Fruit fly (Drosophila melanogaster) whole organism, pupa: ENCODE measurements around the gene CG9101.

ENCODE experiments used
- CG10348 ChIP-seq: fragments of 200-800 bp; sonication (Bioruptor generic); IDR thresholded peaks from 2 replicates; pipeline ENCODE4 v1.3.6; 2022; ENCODE audit warnings: missing biosample characterization, missing genetic modification characterization
- CG12605 ChIP-seq: fragments of 200-800 bp; sonication (Bioruptor generic); IDR thresholded peaks from 2 replicates; pipeline ENCODE4 v1.3.6; 2022; ENCODE audit warnings: missing biosample characterization, missing genetic modification characterization
- CG13204 ChIP-seq: fragments of 200-800 bp; sonication (Bioruptor generic); optimal IDR thresholded peaks from 2 replicates; lab custom pipeline; 2018; ENCODE audit warnings: missing biosample characterization, mild to moderate bottlenecking, missing genetic modification characterization, moderate library complexity
- CG14655 ChIP-seq: fragments of 200-800 bp; sonication (Bioruptor generic); optimal IDR thresholded peaks from 3 replicates; lab custom pipeline; 2017; ENCODE audit warnings: mild to moderate bottlenecking, missing biosample characterization, missing genetic modification reagents, missing genetic modification characterization
- CG15710 ChIP-seq: fragments of 200-800 bp; sonication (Bioruptor generic); optimal IDR thresholded peaks from 2 replicates; lab custom pipeline; 2018; ENCODE audit warnings: missing biosample characterization, mild to moderate bottlenecking, missing genetic modification characterization, moderate library complexity
- CG17806 ChIP-seq: fragments of 200-800 bp; sonication (Bioruptor generic); optimal IDR thresholded peaks from 2 replicates; lab custom pipeline; 2018; ENCODE audit warnings: missing biosample characterization, mild to moderate bottlenecking, missing genetic modification characterization, moderate library complexity
- CG32121 ChIP-seq: fragments of 200-800 bp; sonication (Bioruptor generic); IDR thresholded peaks from 2 replicates; pipeline ENCODE4 v1.3.6; 2022; ENCODE audit warnings: missing biosample characterization, missing genetic modification characterization
- CG34367 ChIP-seq: fragments of 200-800 bp; sonication (Bioruptor generic); optimal IDR thresholded peaks from 2 replicates; lab custom pipeline; 2018; ENCODE audit warnings: missing biosample characterization, mild to moderate bottlenecking, missing genetic modification characterization
- CG4496 ChIP-seq: fragments of 200-800 bp; sonication (Bioruptor generic); IDR thresholded peaks from 3 replicates; pipeline ENCODE4 v1.3.6; 2022; ENCODE audit warnings: missing biosample characterization, missing genetic modification characterization
- CG8159 ChIP-seq: fragments of 200-800 bp; sonication (Bioruptor generic); optimal IDR thresholded peaks from 3 replicates; lab custom pipeline; 2018; ENCODE audit warnings: missing biosample characterization, mild to moderate bottlenecking, missing genetic modification characterization, moderate library complexity
- CG8301 ChIP-seq: fragments of 200-800 bp; sonication (Bioruptor generic); optimal IDR thresholded peaks from 2 replicates; lab custom pipeline; 2018; ENCODE audit warnings: missing biosample characterization, mild to moderate bottlenecking, missing genetic modification characterization
- CG9948 ChIP-seq: fragments of 200-800 bp; sonication (Bioruptor generic); optimal IDR thresholded peaks from 2 replicates; lab custom pipeline; 2018; ENCODE audit warnings: missing biosample characterization, mild to moderate bottlenecking, missing genetic modification characterization, moderate library complexity
- D1 ChIP-seq: fragments of 200-800 bp; sonication (Bioruptor generic); optimal IDR thresholded peaks from 2 replicates; lab custom pipeline; 2018; ENCODE audit warnings: missing biosample characterization, mild to moderate bottlenecking, missing genetic modification characterization, moderate library complexity
- EcR ChIP-seq: fragments of 200-800 bp; sonication (Bioruptor generic); optimal IDR thresholded peaks from 3 replicates; lab custom pipeline; 2019; ENCODE audit warnings: missing biosample characterization, missing genetic modification characterization, mild to moderate bottlenecking, moderate library complexity, missing genetic modification reagents
- Ets98B ChIP-seq: fragments of 200-800 bp; sonication (Bioruptor generic); IDR thresholded peaks from 2 replicates; pipeline ENCODE4 v1.3.6; 2022; ENCODE audit warnings: missing biosample characterization, missing genetic modification characterization
- Pif1A ChIP-seq: fragments of 200-800 bp; sonication (Bioruptor generic); optimal IDR thresholded peaks from 3 replicates; lab custom pipeline; 2016; ENCODE audit warnings: missing biosample characterization, missing genetic modification characterization
- Pif1B ChIP-seq: fragments of 200-800 bp; sonication (Bioruptor generic); optimal IDR thresholded peaks from 3 replicates; lab custom pipeline; 2016; ENCODE audit warnings: missing biosample characterization, missing genetic modification characterization
- Snoo ChIP-seq: fragments of 200-800 bp; sonication (Bioruptor generic); optimal IDR thresholded peaks from 3 replicates; lab custom pipeline; 2017; ENCODE audit warnings: missing biosample characterization, mild to moderate bottlenecking, missing genetic modification characterization, inconsistent platforms
- fd96Ca ChIP-seq: fragments of 200-800 bp; sonication (Bioruptor generic); IDR thresholded peaks from 3 replicates; pipeline ENCODE4 v1.3.6; 2022; ENCODE audit warnings: missing biosample characterization, missing genetic modification characterization
- gl ChIP-seq: fragments of 200-800 bp; sonication (Bioruptor generic); optimal IDR thresholded peaks from 2 replicates; lab custom pipeline; 2018; ENCODE audit warnings: missing biosample characterization, mild to moderate bottlenecking, missing genetic modification characterization
- rn ChIP-seq: fragments of 200-800 bp; sonication (Bioruptor generic); IDR thresholded peaks from 2 replicates; pipeline ENCODE4 v1.3.6; 2022; ENCODE audit warnings: missing biosample characterization, missing genetic modification characterization

Gene CG9101

DNA sequence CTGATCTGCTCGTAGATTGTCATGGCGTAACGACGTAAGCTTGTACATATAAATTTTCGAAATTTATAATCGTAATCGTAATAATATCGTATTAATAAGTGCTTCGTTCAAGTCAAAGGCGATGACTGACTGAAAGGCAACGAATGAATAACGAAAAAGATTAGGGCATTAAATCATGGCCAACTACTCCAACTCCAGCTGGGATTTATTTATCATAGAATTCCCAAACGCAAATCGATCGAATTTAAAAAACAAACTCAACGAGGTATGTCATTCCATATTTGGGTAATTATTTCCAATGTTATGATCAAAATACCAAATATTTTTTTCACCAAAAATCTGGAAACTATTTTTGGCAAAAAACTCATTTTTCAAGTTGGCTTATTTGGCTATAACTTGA lies 8.6 kb downstream of the CG9101 start, which contains the start of gene CG43075:
TSS of gene CG43075 (minus strand) at position 101 of the 400 bp plus-strand sequence.
- no peak for TF ChIP-seq EcR
- TF ChIP-seq fd96Ca: no peak
- no peak for TF ChIP-seq CG10348 (GFP tag; lab: Robert Waterston, UW)
- no peak for TF ChIP-seq CG13204
- TF ChIP-seq Pif1A: no peak
- TF ChIP-seq rn (GFP tag; lab: Robert Waterston, UW): no peak
- no peak for TF ChIP-seq CG17806
- no peak for TF ChIP-seq CG12605 (GFP tag; lab: Robert Waterston, UW)
- no peak for TF ChIP-seq CG8301 (tag; lab: Kevin White, UChicago)
- no peak for TF ChIP-seq Pif1B (GFP tag; lab: Kevin White, UChicago)
- no peak for TF ChIP-seq CG34367 (tag; lab: Kevin White, UChicago)
- no peak for TF ChIP-seq Ets98B
- no peak for TF ChIP-seq gl (tag; lab: Kevin White, UChicago)
- TF ChIP-seq CG9948: no peak
- TF ChIP-seq CG32121 (GFP tag; lab: Robert Waterston, UW): no peak

dm6 chrX:15216048-15216447 lies 13.6 kb downstream of the CG9101 start:
- TF ChIP-seq EcR: no peak
- 0 out of 3 replicates have a peak, but pooled peaks have one; percentile 32 for TF ChIP-seq fd96Ca
- no peak for TF ChIP-seq D1 (tag; lab: Kevin White, UChicago)
- TF ChIP-seq CG4496 (GFP tag; lab: Robert Waterston, UW): no peak
- TF ChIP-seq CG8301 (tag; lab: Kevin White, UChicago): no peak
- peak; percentile 2 for TF ChIP-seq CG14655 (GFP tag; lab: Kevin White, UChicago)
- no peak for TF ChIP-seq CG13204
- TF ChIP-seq CG8159 (tag; lab: Kevin White, UChicago): peak; percentile 19

DNA sequence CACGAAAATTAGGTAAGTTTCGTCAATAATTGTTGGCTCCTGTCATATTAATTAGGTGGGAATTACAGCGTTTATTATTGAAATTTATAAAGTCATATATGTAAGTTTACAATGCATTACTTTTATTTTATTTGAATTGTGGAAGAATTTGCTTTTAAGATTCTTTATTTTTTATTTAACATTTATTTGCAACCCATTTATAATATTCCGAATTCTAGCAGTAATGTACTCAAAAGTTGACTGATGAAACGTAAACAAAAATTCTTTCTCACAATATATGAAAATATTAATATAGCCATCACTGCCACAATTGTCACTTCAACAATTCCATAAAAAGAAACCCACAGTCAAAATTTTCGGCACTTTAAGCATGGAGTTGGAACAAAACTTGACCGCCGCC lies 19.6 kb downstream of the CG9101 start, which contains the start of gene CG5662:
TSS of gene CG5662 (plus strand) at position 301 of the 400 bp plus-strand sequence.
- TF ChIP-seq CG17806 (no peak), CG15710 (tag; lab: Kevin White, UChicago) (no peak), CG4496 (GFP tag; lab: Robert Waterston, UW) (no peak), fd96Ca (no peak), Pif1B (GFP tag; lab: Kevin White, UChicago) (no peak), CG13204 (no peak), Snoo (tag; lab: Kevin White, UChicago) (no peak), rn (GFP tag; lab: Robert Waterston, UW) (no peak), Ets98B (no peak), CG10348 (GFP tag; lab: Robert Waterston, UW) (no peak), CG32121 (GFP tag; lab: Robert Waterston, UW) (no peak), CG8301 (tag; lab: Kevin White, UChicago) (no peak), CG14655 (GFP tag; lab: Kevin White, UChicago) (no peak), gl (tag; lab: Kevin White, UChicago) (no peak), CG12605 (GFP tag; lab: Robert Waterston, UW) (no peak), Pif1A (no peak)

DNA sequence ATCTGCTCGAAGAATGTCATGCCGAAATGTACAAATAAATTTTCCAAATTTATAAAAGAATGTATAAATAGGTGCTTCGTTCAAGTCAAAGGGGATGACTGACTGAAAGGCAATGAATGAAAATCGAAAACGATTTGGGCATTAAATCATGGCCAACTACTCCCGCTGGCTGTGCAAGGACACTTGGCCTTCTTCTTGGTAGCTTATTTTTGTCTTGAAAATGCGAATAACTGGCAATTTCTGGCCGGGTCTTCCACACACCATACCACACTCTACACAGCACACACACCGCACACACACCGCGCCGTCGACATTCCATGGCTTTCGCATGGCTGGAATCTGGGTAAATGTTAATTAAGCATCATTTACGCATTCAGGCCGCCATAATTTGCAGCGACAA lies 23.1 kb downstream of the CG9101 start, which contains the start of gene CG32588:
TSS of gene CG32588 (minus strand) at position 101 of the 400 bp plus-strand sequence.
- TF ChIP-seq CG8301 (tag; lab: Kevin White, UChicago) (no peak), CG34367 (tag; lab: Kevin White, UChicago) (no peak), CG15710 (tag; lab: Kevin White, UChicago) (no peak), fd96Ca (no peak), rn (GFP tag; lab: Robert Waterston, UW) (no peak), EcR (no peak), Pif1A (no peak), CG12605 (GFP tag; lab: Robert Waterston, UW) (no peak), CG9948 (no peak), CG8159 (tag; lab: Kevin White, UChicago) (no peak), CG17806 (no peak), CG4496 (GFP tag; lab: Robert Waterston, UW) (no peak), D1 (tag; lab: Kevin White, UChicago) (no peak), gl (tag; lab: Kevin White, UChicago) (no peak), Pif1B (GFP tag; lab: Kevin White, UChicago) (no peak), Ets98B (no peak), CG13204 (no peak), CG32121 (GFP tag; lab: Robert Waterston, UW) (no peak)

dm6 chrX:15203634-15204033 lies 26.0 kb downstream of the CG9101 start:
- no peak for TF ChIP-seq EcR
- no peak for TF ChIP-seq Pif1A
- no peak for TF ChIP-seq rn (GFP tag; lab: Robert Waterston, UW)
- no peak for TF ChIP-seq CG8301 (tag; lab: Kevin White, UChicago)
- TF ChIP-seq CG9948: no peak
- TF ChIP-seq fd96Ca: no peak
- no peak for TF ChIP-seq CG8159 (tag; lab: Kevin White, UChicago)

DNA sequence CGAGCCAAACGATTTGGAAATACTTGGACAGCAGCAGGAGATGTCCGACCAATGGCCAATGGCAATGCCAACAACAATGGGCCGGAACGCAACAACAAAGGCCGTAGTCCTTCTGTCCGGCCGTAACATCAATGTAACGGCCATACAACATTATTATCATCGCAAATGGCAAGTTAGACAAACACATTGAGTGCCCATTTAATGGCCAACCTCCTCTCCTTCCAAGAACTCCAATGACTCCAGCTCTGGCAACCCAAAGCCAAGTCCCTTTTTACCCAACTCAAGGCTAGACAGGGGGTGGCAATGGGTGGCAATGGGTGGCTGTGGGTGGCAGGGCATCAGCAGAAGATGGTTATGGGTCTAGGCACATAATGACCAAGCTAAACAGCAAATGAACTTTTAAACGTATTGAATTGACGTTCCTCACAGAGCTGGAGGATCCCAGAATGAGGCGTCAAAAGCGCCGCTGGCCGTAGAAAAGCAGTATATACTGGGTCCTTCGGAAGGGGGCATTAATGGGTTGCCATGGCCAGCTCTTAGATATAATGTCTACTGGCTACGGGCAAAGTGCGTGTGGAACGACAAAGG lies 29.7 kb downstream of the CG9101 start:
- TF ChIP-seq CG10348 (GFP tag; lab: Robert Waterston, UW) (no peak), CG12605 (GFP tag; lab: Robert Waterston, UW) (no peak), CG9948 (no peak)
